Fruit fly (Drosophila melanogaster) whole organism, wandering third instar larva: ENCODE measurements around the gene Cenp-C.

ENCODE experiments used
- Hr83 ChIP-seq: fragments of 200-300 bp; sonication (Bioruptor generic); optimal IDR thresholded peaks from 2 replicates; lab custom pipeline; 2016; ENCODE audit warnings: missing biosample characterization, mild to moderate bottlenecking, missing genetic modification characterization, moderate library complexity; ENCODE audit not compliant: poor library complexity, severe bottlenecking
- fru ChIP-seq: fragments of 200-800 bp; sonication (Bioruptor generic); optimal IDR thresholded peaks from 3 replicates; lab custom pipeline; 2016; ENCODE audit warnings: missing biosample characterization, mild to moderate bottlenecking, missing genetic modification characterization
- pan ChIP-seq: fragments of >200 bp; optimal IDR thresholded peaks from 2 replicates; lab custom pipeline; 2017

DNA sequence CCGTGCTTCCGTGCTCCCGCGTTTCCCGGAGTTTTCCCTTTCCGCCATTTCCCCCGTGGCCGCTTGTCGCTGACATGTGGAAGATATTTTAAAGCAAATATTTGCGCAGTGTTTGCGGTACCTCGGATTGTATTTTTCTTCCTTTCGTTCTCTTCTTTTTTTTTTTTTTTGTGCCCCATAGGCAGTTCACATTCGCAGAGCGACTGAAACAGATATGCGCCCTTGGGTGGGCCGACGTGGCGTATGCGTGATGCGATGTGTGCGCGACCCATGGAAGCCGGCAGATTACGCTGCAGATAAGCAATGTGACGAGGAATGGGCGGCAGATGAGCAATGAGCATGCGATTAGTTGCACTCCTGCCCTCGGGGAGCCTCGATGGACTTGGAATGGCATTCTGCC is 24.0 kb downstream of the Cenp-C start:
- no peak for TF ChIP-seq Hr83 (GFP tag; lab: Kevin White, UChicago)
- TF ChIP-seq fru (GFP tag; lab: Kevin White, UChicago), result no peak
- TF ChIP-seq pan (lab: Kevin White, UChicago), result no peak
